Fruit fly (Drosophila melanogaster): ENCODE measurements around the gene CG1632.

Gene CG1632

DNA sequence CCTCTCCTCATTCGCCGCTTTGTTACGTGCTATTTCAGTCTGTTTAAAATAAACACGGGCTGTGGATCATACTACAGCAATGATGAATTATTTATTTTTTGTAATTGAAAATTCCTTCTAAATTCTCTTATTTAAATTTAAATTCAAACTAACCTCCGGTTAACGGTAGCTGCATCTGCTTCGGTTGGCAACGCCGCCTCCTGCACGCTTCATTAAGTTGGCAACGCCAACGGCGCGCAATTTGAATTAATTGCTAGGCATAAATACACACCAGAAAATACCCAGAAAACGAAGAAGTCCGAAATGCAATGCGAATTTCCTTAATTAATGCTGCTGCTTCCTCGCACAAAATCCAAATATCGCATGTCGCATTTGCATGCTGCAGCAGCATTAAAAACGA, 12.8 kb downstream of the CG1632 start:
- no peak for TF ChIP-seq CG32121 (GFP tag; IDR thresholded peaks at IDR 0.05)
- no peak for TF ChIP-seq Pif1B (GFP tag; optimal IDR thresholded peaks at IDR 0.05)

DNA sequence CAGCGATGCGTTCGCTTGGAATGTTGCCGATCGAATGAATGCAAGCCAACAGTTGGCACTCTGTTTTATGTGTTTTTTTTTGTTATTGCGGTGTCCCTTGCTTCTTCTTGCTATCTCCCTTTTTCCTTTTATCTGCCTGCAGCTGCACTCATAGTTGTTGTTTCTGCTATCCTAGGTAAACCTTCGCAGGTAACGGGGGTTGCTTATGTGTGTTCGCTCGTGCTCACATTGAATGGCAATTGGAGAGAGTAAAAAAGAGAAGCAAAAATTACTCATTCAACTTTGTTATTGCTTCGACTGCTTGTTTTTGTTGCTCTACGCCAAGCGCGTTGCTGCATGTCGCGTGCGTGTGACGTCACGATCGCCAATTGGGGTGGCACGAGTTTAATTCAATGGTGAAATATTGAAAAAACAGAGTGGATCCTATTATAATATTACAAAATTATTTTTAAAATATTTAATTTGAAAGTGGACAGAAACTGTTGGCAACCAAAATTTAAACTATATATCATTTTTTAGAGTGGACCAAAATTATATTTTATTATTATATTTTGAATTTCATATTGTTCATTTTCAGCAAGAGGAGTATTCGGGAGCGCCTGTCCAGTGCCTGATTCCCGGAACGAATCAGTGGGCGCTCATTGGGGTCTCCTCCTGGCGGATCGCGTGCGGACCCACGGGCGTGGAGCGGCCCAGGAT, 19.0 kb downstream of the CG1632 start, which contains the start of gene Corp:
Corp (minus strand) TSS at position 47 of the 699 bp plus-strand sequence.
- TF ChIP-seq Ets98B (GFP tag; IDR thresholded peaks at IDR 0.05) (peak; percentile 71), Snoo (tag; optimal IDR thresholded peaks at IDR 0.05) (no peak), D1 (tag; optimal IDR thresholded peaks at IDR 0.05) (peak; percentile 42), CG12605 (GFP tag; IDR thresholded peaks at IDR 0.05) (peak; percentile 39; the same call in 1 of the 2 replicates), CG34367 (tag; optimal IDR thresholded peaks at IDR 0.05) (peak; percentile 52), gl (tag; optimal IDR thresholded peaks at IDR 0.05) (peak; percentile 12), CG8301 (tag; optimal IDR thresholded peaks at IDR 0.05) (peak; percentile 50), EcR (GFP tag; optimal IDR thresholded peaks at IDR 0.05) (peak; percentile 59), CG32121 (GFP tag; IDR thresholded peaks at IDR 0.05) (peak; percentile 70), Pif1A (GFP tag; optimal IDR thresholded peaks at IDR 0.05) (peak; percentile 66), CG15710 (tag; optimal IDR thresholded peaks at IDR 0.05) (peak; percentile 58), CG8159 (tag; optimal IDR thresholded peaks at IDR 0.05) (peak; percentile 99), CG4496 (GFP tag; IDR thresholded peaks at IDR 0.05) (peak; percentile 79; the same call in 2 of the 3 replicates), Pif1B (GFP tag; optimal IDR thresholded peaks at IDR 0.05) (peak; percentile 70), CG13204 (GFP tag; optimal IDR thresholded peaks at IDR 0.05) (no peak), CG10348 (GFP tag; IDR thresholded peaks at IDR 0.05) (no peak), CG9948 (tag; optimal IDR thresholded peaks at IDR 0.05) (peak; percentile 61), CG14655 (GFP tag; optimal IDR thresholded peaks at IDR 0.05) (peak; percentile 64), CG17806 (tag; optimal IDR thresholded peaks at IDR 0.05) (peak; percentile 61), rn (GFP tag; IDR thresholded peaks at IDR 0.05) (no peak), fd96Ca (GFP tag; IDR thresholded peaks at IDR 0.05) (peak; percentile 77)

DNA sequence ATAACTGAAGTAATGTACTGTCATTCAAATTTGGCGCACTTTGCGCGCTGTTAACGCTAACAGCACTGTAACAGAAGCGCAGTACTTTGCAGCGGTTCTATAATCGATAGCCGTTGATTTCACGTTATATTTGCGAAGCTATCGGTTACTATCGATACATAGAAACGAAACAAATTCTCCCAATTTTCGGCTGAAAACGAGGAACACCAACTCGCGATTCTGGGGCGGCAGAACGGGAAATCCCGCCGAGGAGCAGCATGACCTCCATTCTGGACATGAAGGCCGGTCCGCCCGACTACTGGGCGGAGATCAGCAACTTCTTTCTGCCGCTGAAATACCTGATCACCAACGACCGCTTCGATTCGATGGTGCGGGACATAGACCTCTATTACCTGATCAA, 20.8 kb downstream of the CG1632 start, which contains the start of gene CG1636:
CG1636 (plus strand) TSS at position 122 of the 400 bp plus-strand sequence.
- TF ChIP-seq CG12605 (GFP tag; IDR thresholded peaks at IDR 0.05) (0 out of 2 replicates have a peak, but pooled peaks have one; percentile 8), Pif1A (GFP tag; optimal IDR thresholded peaks at IDR 0.05) (no peak)

DNA sequence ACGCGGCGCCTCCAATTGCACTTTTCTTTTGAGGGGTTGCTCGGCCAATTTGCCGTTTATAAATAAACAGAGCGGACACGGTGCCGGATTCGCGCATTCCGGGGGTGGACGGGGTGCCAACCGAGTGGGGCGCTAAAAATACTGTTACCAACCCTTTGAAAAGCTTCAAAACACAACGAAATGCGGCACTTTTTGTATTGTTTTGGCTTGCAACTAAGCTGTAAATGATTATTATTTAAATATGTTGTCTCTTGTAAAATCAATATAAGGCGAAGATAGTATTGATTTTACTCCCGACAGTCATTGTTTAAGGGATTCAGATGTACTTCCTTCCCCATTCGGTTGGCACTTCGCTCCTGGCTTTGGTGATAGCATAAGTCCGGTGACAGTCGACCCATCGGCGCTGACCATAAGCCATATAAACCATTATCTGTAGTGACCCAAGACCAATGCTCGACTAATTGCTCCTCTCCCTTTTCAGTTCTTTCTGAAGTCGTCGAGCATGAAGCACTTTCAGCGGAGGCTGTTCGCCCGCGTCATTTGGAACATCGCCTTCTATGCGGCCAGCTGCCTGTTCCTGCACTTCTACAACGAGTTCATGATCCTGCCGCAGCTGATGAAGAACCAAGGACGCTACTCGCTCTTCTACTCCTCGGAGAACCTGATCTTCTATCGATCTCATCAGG, 21.5 kb downstream of the CG1632 start, which contains the start of gene CG15343:
CG15343 (minus strand) TSS at position 8 of the 686 bp plus-strand sequence.
- TF ChIP-seq CG34367 (tag; optimal IDR thresholded peaks at IDR 0.05) (peak; percentile 20), EcR (GFP tag; optimal IDR thresholded peaks at IDR 0.05) (no peak), CG10348 (GFP tag; IDR thresholded peaks at IDR 0.05) (no peak), D1 (tag; optimal IDR thresholded peaks at IDR 0.05) (no peak), CG15710 (tag; optimal IDR thresholded peaks at IDR 0.05) (peak; percentile 47), CG12605 (GFP tag; IDR thresholded peaks at IDR 0.05) (no peak), Pif1A (GFP tag; optimal IDR thresholded peaks at IDR 0.05) (peak; percentile 36), Pif1B (GFP tag; optimal IDR thresholded peaks at IDR 0.05) (no peak), Snoo (tag; optimal IDR thresholded peaks at IDR 0.05) (peak; percentile 44), gl (tag; optimal IDR thresholded peaks at IDR 0.05) (no peak), CG4496 (GFP tag; IDR thresholded peaks at IDR 0.05) (no peak; the same call in 2 of the 3 replicates), CG17806 (tag; optimal IDR thresholded peaks at IDR 0.05) (peak; percentile 11), rn (GFP tag; IDR thresholded peaks at IDR 0.05) (no peak), CG9948 (tag; optimal IDR thresholded peaks at IDR 0.05) (peak; percentile 43), fd96Ca (GFP tag; IDR thresholded peaks at IDR 0.05) (peak; percentile 43; the same call in 1 of the 3 replicates), CG8301 (tag; optimal IDR thresholded peaks at IDR 0.05) (peak; percentile 34), CG14655 (GFP tag; optimal IDR thresholded peaks at IDR 0.05) (peak; percentile 51), CG8159 (tag; optimal IDR thresholded peaks at IDR 0.05) (peak; percentile 58), Ets98B (GFP tag; IDR thresholded peaks at IDR 0.05) (peak; percentile 19; the same call in 1 of the 2 replicates), CG13204 (GFP tag; optimal IDR thresholded peaks at IDR 0.05) (no peak), CG32121 (GFP tag; IDR thresholded peaks at IDR 0.05) (peak; percentile 21; the same call in 1 of the 2 replicates)

DNA sequence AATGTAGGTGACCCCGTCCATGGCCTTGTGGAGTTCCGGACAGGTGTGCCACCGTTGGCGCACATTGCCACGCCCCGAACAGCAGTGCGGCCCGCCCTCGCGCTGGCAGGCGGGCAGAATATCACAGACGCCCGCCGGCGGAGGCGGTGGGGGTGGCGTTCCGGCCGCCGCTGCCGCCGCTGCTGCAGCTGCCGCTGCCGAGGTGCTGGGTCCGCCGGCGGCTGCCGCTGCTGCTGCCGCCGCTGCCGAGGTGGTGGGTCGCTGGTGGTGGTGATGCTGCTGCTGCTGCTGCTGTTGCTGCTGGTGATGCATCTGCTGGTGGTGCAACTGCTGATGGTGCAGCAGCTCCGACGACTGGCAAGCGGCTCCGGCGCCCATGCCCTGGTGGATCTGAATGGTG, 32.6 kb downstream of the CG1632 start:
- TF ChIP-seq Pif1A (GFP tag; optimal IDR thresholded peaks at IDR 0.05): no peak
- no peak for TF ChIP-seq Snoo (tag; optimal IDR thresholded peaks at IDR 0.05)
- no peak for TF ChIP-seq D1 (tag; optimal IDR thresholded peaks at IDR 0.05)
- TF ChIP-seq fd96Ca (GFP tag; IDR thresholded peaks at IDR 0.05): no peak
- TF ChIP-seq CG8301 (tag; optimal IDR thresholded peaks at IDR 0.05): no peak
- TF ChIP-seq CG4496 (GFP tag; IDR thresholded peaks at IDR 0.05): no peak
- TF ChIP-seq CG12605 (GFP tag; IDR thresholded peaks at IDR 0.05): no peak
- TF ChIP-seq CG14655 (GFP tag; optimal IDR thresholded peaks at IDR 0.05): no peak
- no peak for TF ChIP-seq CG34367 (tag; optimal IDR thresholded peaks at IDR 0.05)
- TF ChIP-seq CG17806 (tag; optimal IDR thresholded peaks at IDR 0.05): no peak
- no peak for TF ChIP-seq Pif1B (GFP tag; optimal IDR thresholded peaks at IDR 0.05)
- no peak for TF ChIP-seq CG15710 (tag; optimal IDR thresholded peaks at IDR 0.05)
- TF ChIP-seq Ets98B (GFP tag; IDR thresholded peaks at IDR 0.05): no peak
- TF ChIP-seq CG32121 (GFP tag; IDR thresholded peaks at IDR 0.05): no peak
- TF ChIP-seq EcR (GFP tag; optimal IDR thresholded peaks at IDR 0.05): no peak
- TF ChIP-seq CG8159 (tag; optimal IDR thresholded peaks at IDR 0.05): no peak
- no peak for TF ChIP-seq CG10348 (GFP tag; IDR thresholded peaks at IDR 0.05)
- TF ChIP-seq gl (tag; optimal IDR thresholded peaks at IDR 0.05): no peak
- TF ChIP-seq CG13204 (GFP tag; optimal IDR thresholded peaks at IDR 0.05): no peak
